Fruit fly (Drosophila melanogaster) whole organism, embryonic: ENCODE data around the gene CG9737.

Source experiments
- ATbp ChIP-seq: fragments of 200-800 bp; sonication (Bioruptor generic); optimal IDR thresholded peaks from 2 replicates; lab custom pipeline; 2017; ENCODE audit warnings: missing biosample characterization, mild to moderate bottlenecking, missing genetic modification characterization, missing genetic modification reagents
- Aef1 ChIP-seq: fragments of 200-800 bp; sonication (Bioruptor generic); IDR thresholded peaks from 3 replicates; pipeline ENCODE4 v1.3.6; 2022; ENCODE audit warnings: missing biosample characterization, missing genetic modification characterization
- Asciz ChIP-seq: fragments of 200-800 bp; sonication (Bioruptor generic); optimal IDR thresholded peaks from 2 replicates; lab custom pipeline; 2017; ENCODE audit warnings: missing biosample characterization, mild to moderate bottlenecking, missing genetic modification characterization, missing genetic modification reagents
- BEAF-32 ChIP-seq: fragments of 200-800 bp; sonication (Bioruptor generic); optimal IDR thresholded peaks from 3 replicates; lab custom pipeline; 2017; ENCODE audit warnings: missing biosample characterization, missing genetic modification characterization, mild to moderate bottlenecking, moderate library complexity, missing genetic modification reagents
- CG10462 ChIP-seq: fragments of 200-800 bp; sonication (Bioruptor generic); optimal IDR thresholded peaks from 2 replicates; lab custom pipeline; 2016; ENCODE audit warnings: missing biosample characterization, missing genetic modification characterization
- CG11093 ChIP-seq: fragments of 200-800 bp; sonication (Bioruptor generic); IDR thresholded peaks from 3 replicates; pipeline ENCODE4 v1.3.6; 2022; ENCODE audit warnings: missing biosample characterization, missing genetic modification characterization
- CG11247 ChIP-seq: fragments of 200-800 bp; sonication (Bioruptor generic); IDR thresholded peaks from 2 replicates; pipeline ENCODE4 v1.3.6; 2022; ENCODE audit warnings: missing biosample characterization, missing genetic modification characterization
- CG13123 ChIP-seq: fragments of 200-800 bp; sonication (Bioruptor generic); optimal IDR thresholded peaks from 2 replicates; lab custom pipeline; 2016; ENCODE audit warnings: missing biosample characterization, missing genetic modification characterization
- CG15479 ChIP-seq: fragments of 200-800 bp; sonication (Bioruptor generic); optimal IDR thresholded peaks from 3 replicates; lab custom pipeline; 2019; ENCODE audit warnings: missing biosample characterization, mild to moderate bottlenecking, missing genetic modification characterization, moderate library complexity
- CG1792 ChIP-seq: fragments of 200-800 bp; sonication (Bioruptor generic); optimal IDR thresholded peaks from 2 replicates; lab custom pipeline; 2016; ENCODE audit warnings: missing biosample characterization, missing genetic modification characterization
- CG3065 ChIP-seq: fragments of 200-800 bp; sonication (Bioruptor generic); optimal IDR thresholded peaks from 2 replicates; lab custom pipeline; 2016; ENCODE audit warnings: missing biosample characterization, missing genetic modification characterization
- CG42726 ChIP-seq: fragments of 200-800 bp; sonication (Bioruptor generic); IDR thresholded peaks from 2 replicates; pipeline ENCODE4 v1.3.6; 2022; ENCODE audit warnings: missing biosample characterization, missing genetic modification characterization; ENCODE audit not compliant: partially characterized antibody
- CG43689 ChIP-seq: fragments of 200-800 bp; sonication (Bioruptor generic); IDR thresholded peaks from 2 replicates; pipeline ENCODE4 v1.3.6; 2022; ENCODE audit warnings: missing biosample characterization, missing genetic modification characterization
- CG5245 ChIP-seq: fragments of 200-800 bp; sonication (Bioruptor generic); optimal IDR thresholded peaks from 3 replicates; lab custom pipeline; 2016; ENCODE audit warnings: missing biosample characterization, missing genetic modification characterization
- CG6175 ChIP-seq: fragments of 200-800 bp; sonication (Bioruptor generic); IDR thresholded peaks from 3 replicates; pipeline ENCODE4 v1.3.6; 2022; ENCODE audit warnings: missing biosample characterization, missing genetic modification characterization
- CG6254 ChIP-seq: fragments of 200-800 bp; sonication (Bioruptor generic); optimal IDR thresholded peaks from 3 replicates; lab custom pipeline; 2017; ENCODE audit warnings: mild to moderate bottlenecking, missing biosample characterization, missing genetic modification reagents, missing genetic modification characterization
- CG7372 ChIP-seq: fragments of 200-800 bp; sonication (Bioruptor generic); IDR thresholded peaks from 2 replicates; pipeline ENCODE4 v1.3.6; 2022; ENCODE audit warnings: missing biosample characterization, missing genetic modification characterization
- Dad ChIP-seq: fragments of 200-800 bp; sonication (Bioruptor generic); optimal IDR thresholded peaks from 3 replicates; lab custom pipeline; 2016; ENCODE audit warnings: missing biosample characterization, missing genetic modification characterization
- Dfd ChIP-seq, 2 experiments: fragments of >200 bp; optimal IDR thresholded peaks; 2 replicates each; lab custom pipeline; 2017; ENCODE audit warnings: missing biosample characterization in 2 of 2, missing genetic modification characterization in 2 of 2
- Dip2 ChIP-seq: fragments of 200-800 bp; sonication (Bioruptor generic); IDR thresholded peaks from 2 replicates; pipeline ENCODE4 v1.3.6; 2022; ENCODE audit warnings: missing biosample characterization, missing genetic modification characterization
- Doc2 ChIP-seq: fragments of 200-800 bp; sonication (Bioruptor generic); IDR thresholded peaks from 2 replicates; pipeline ENCODE4 v1.3.6; 2022; ENCODE audit warnings: missing biosample characterization, missing genetic modification characterization
- Hand ChIP-seq: fragments of 200-800 bp; sonication (Bioruptor generic); optimal IDR thresholded peaks from 2 replicates; lab custom pipeline; 2017; ENCODE audit warnings: mild to moderate bottlenecking, missing biosample characterization, missing genetic modification reagents, missing genetic modification characterization
- Hr39 ChIP-seq: fragments of >200 bp; optimal IDR thresholded peaks from 2 replicates; lab custom pipeline; 2017
- Hr78 ChIP-seq, 2 experiments: fragments of 200-800 bp in 1 of 2; fragments of >200 bp in 1 of 2; sonication (Bioruptor generic) in 1 of 2; optimal IDR thresholded peaks; 2 replicates each; lab custom pipeline; 2017 to 2019; ENCODE audit warnings: missing biosample characterization in 2 of 2, missing genetic modification characterization in 2 of 2, mild to moderate bottlenecking in 1 of 2, moderate library complexity in 1 of 2
- MTF-1 ChIP-seq: fragments of 200-800 bp; sonication (Bioruptor generic); optimal IDR thresholded peaks from 2 replicates; lab custom pipeline; 2018; ENCODE audit warnings: missing biosample characterization, mild to moderate bottlenecking, missing genetic modification characterization, borderline replicate concordance
- Meics ChIP-seq: fragments of 200-800 bp; sonication (Bioruptor generic); optimal IDR thresholded peaks from 2 replicates; lab custom pipeline; 2017; ENCODE audit warnings: missing biosample characterization, mild to moderate bottlenecking, missing genetic modification characterization
- Oaz ChIP-seq: fragments of 200-800 bp; sonication (Bioruptor generic); IDR thresholded peaks from 2 replicates; pipeline ENCODE4 v1.3.6; 2022; ENCODE audit warnings: missing biosample characterization, missing genetic modification characterization
- Oli ChIP-seq: fragments of 200-800 bp; sonication (Bioruptor generic); optimal IDR thresholded peaks from 2 replicates; lab custom pipeline; 2018; ENCODE audit warnings: missing biosample characterization, mild to moderate bottlenecking, missing genetic modification characterization, moderate library complexity
- Poxn ChIP-seq: fragments of 200-800 bp; sonication (Bioruptor generic); IDR thresholded peaks from 2 replicates; pipeline ENCODE4 v1.3.6; 2022; ENCODE audit warnings: missing biosample characterization, missing genetic modification characterization
- Scr ChIP-seq: fragments of 200-800 bp; sonication (Bioruptor generic); IDR thresholded peaks from 2 replicates; pipeline ENCODE4 v1.3.6; 2022; ENCODE audit warnings: missing biosample characterization, missing genetic modification characterization; ENCODE audit not compliant: partially characterized antibody
- Taf1 ChIP-seq: fragments of 200-800 bp; sonication (Bioruptor generic); IDR thresholded peaks from 2 replicates; pipeline ENCODE4 v1.3.6; 2022; ENCODE audit warnings: missing biosample characterization, missing genetic modification characterization
- aop ChIP-seq: fragments of 200-800 bp; sonication (Bioruptor generic); IDR thresholded peaks from 2 replicates; pipeline ENCODE4 v1.3.6; 2022; ENCODE audit warnings: missing biosample characterization, missing genetic modification characterization
- bowl ChIP-seq: fragments of 200-800 bp; sonication (Bioruptor generic); IDR thresholded peaks from 2 replicates; pipeline ENCODE4 v1.3.6; 2022; ENCODE audit warnings: missing biosample characterization, missing genetic modification characterization
- chif ChIP-seq, 2 experiments: fragments of 200-800 bp; sonication (Bioruptor generic); optimal IDR thresholded peaks; 3 replicates each; lab custom pipeline; 2016; ENCODE audit warnings: missing biosample characterization in 2 of 2, missing genetic modification characterization in 2 of 2
- kay ChIP-seq: fragments of 200-800 bp; sonication (Bioruptor generic); optimal IDR thresholded peaks from 2 replicates; lab custom pipeline; 2016; ENCODE audit warnings: missing biosample characterization, missing genetic modification characterization
- lbe ChIP-seq: fragments of 200-800 bp; sonication (Bioruptor generic); optimal IDR thresholded peaks from 2 replicates; lab custom pipeline; 2016; ENCODE audit warnings: missing biosample characterization, mild to moderate bottlenecking, missing genetic modification characterization
- lmd ChIP-seq: fragments of 200-800 bp; sonication (Bioruptor generic); IDR thresholded peaks from 2 replicates; pipeline ENCODE4 v1.3.6; 2022; ENCODE audit warnings: missing biosample characterization, missing genetic modification characterization
- luna ChIP-seq: fragments of 200-800 bp; sonication (Bioruptor generic); optimal IDR thresholded peaks from 2 replicates; lab custom pipeline; 2016; ENCODE audit warnings: missing biosample characterization, missing genetic modification characterization
- nau ChIP-seq: fragments of 200-800 bp; sonication (Bioruptor generic); optimal IDR thresholded peaks from 3 replicates; lab custom pipeline; 2017; ENCODE audit warnings: missing biosample characterization, mild to moderate bottlenecking, missing genetic modification characterization, missing genetic modification reagents
- peb ChIP-seq: fragments of 200-800 bp; sonication (Bioruptor generic); IDR thresholded peaks from 2 replicates; pipeline ENCODE4 v1.3.6; 2022; ENCODE audit warnings: missing biosample characterization, missing genetic modification characterization
- psq ChIP-seq: fragments of 200-800 bp; sonication (Bioruptor generic); optimal IDR thresholded peaks from 2 replicates; lab custom pipeline; 2017; ENCODE audit warnings: missing biosample characterization, missing genetic modification characterization
- ranshi ChIP-seq: fragments of 200-800 bp; sonication (Bioruptor generic); IDR thresholded peaks from 2 replicates; pipeline ENCODE4 v1.3.6; 2022; ENCODE audit warnings: missing biosample characterization, missing genetic modification characterization
- sim ChIP-seq: fragments of 200-800 bp; sonication (Bioruptor generic); IDR thresholded peaks from 2 replicates; pipeline ENCODE4 v1.3.6; 2022; ENCODE audit warnings: missing biosample characterization, missing genetic modification characterization
- slp2 ChIP-seq: fragments of 200-800 bp; sonication (Bioruptor generic); optimal IDR thresholded peaks from 2 replicates; lab custom pipeline; 2016; ENCODE audit warnings: missing biosample characterization, missing genetic modification characterization
- sqz ChIP-seq: fragments of 200-800 bp; sonication (Bioruptor generic); optimal IDR thresholded peaks from 3 replicates; lab custom pipeline; 2018; ENCODE audit warnings: missing biosample characterization, mild to moderate bottlenecking, missing genetic modification characterization
- tup ChIP-seq: fragments of 200-800 bp; sonication (Bioruptor generic); optimal IDR thresholded peaks from 2 replicates; lab custom pipeline; 2016; ENCODE audit warnings: missing biosample characterization, mild to moderate bottlenecking, missing genetic modification characterization, moderate library complexity
- usp ChIP-seq: fragments of >200 bp; optimal IDR thresholded peaks from 2 replicates; lab custom pipeline; 2017; ENCODE audit warnings: missing biosample characterization, missing genetic modification characterization
- wor ChIP-seq: fragments of 200-800 bp; sonication (Bioruptor generic); IDR thresholded peaks from 2 replicates; pipeline ENCODE4 v1.3.6; 2022; ENCODE audit warnings: missing biosample characterization, missing genetic modification characterization

Gene CG9737

DNA sequence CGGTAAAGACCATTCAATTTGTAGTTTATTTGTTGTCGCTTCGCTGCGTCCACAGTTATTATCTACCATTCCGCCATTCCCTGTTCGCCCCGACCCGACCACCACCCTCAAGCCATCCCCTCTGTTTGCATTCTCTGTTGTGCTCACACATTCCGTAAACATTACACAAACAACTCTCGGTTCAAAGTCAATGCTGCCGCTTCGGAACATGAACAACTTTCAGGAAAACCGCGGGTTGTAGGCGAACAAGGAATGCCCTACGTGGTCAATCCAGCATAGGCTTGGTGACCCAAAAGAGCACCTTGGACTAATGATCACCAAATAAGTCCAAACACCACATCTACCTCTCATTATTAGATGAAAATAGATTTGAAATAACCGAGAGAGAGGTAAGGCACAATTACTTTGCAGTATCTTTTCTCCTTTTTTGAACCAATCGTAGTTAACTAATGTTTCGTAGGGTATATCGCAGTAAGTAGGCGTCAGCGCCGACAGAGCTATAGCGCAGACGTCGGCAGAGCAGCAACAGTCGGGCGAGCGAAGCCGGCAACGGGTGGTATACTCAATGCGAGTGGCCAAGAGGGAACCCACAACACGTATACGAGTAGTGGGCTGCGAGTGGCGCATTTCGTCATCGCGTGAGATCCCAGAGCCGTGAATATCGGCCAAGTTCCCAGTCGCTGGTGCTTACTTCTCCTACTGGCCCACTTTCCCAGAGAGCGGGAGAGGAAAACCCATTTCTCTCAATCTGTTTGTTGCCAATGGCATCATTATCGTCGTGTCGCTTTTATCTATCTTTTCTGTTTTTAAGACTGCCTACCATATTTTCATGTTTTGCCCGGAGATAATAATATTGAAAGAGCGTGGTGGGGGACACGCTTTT is 39.8 kb downstream of the CG9737 start (continued):
- TF ChIP-seq CG11093 (peak; percentile 90), chif (GFP tag; optimal IDR thresholded peaks at IDR 0.05; lab: Kevin White, UChicago) (peak; percentile 93 to 98), Oaz (GFP tag; lab: Robert Waterston, UW) (peak; percentile 94), CG43689 (GFP tag; lab: Robert Waterston, UW) (peak; percentile 92), peb (peak; percentile 83; the same call in 1 of the 2 replicates), CG15479 (GFP tag; lab: Kevin White, UChicago) (no peak), CG6175 (peak; percentile 62; the same call in 2 of the 3 replicates), Poxn (GFP tag; lab: Robert Waterston, UW) (peak; percentile 74; the same call in 1 of the 2 replicates), usp (GFP tag; lab: Kevin White, UChicago) (no peak), sqz (peak; percentile 73), wor (GFP tag; lab: Robert Waterston, UW) (peak; percentile 92), nau (peak; percentile 97), ranshi (GFP tag; lab: Robert Waterston, UW) (peak; percentile 98), ATbp (GFP tag; lab: Kevin White, UChicago) (peak; percentile 94), Dad (GFP tag; lab: Kevin White, UChicago) (peak; percentile 97), CG6254 (GFP tag; lab: Kevin White, UChicago) (peak; percentile 95), slp2 (peak; percentile 96), Meics (GFP tag; lab: Kevin White, UChicago) (peak; percentile 97), tup (peak; percentile 95), Dfd (GFP tag; optimal IDR thresholded peaks at IDR 0.05; lab: Kevin White, UChicago) (no peak), sim (GFP tag; lab: Robert Waterston, UW) (peak; percentile 63; the same call in 1 of the 2 replicates), Asciz (GFP tag; lab: Kevin White, UChicago) (peak; percentile 95), Aef1 (GFP tag; lab: Robert Waterston, UW) (peak; percentile 98), aop (peak; percentile 95), Hr39 (lab: Kevin White, UChicago) (no peak), Hr78 (GFP tag; optimal IDR thresholded peaks at IDR 0.05; lab: Kevin White, UChicago) (peak in 1 of 2 experiments; percentile 96), CG3065 (GFP tag; lab: Kevin White, UChicago) (peak; percentile 87), Doc2 (GFP tag; lab: Robert Waterston, UW) (0 out of 2 replicates have a peak, but pooled peaks have one; percentile 54), psq (GFP tag; lab: Kevin White, UChicago) (peak; percentile 94), CG42726 (GFP tag; lab: Robert Waterston, UW) (no peak), lbe (GFP tag; lab: Kevin White, UChicago) (no peak), Oli (tag; lab: Kevin White, UChicago) (peak; percentile 94), Scr (GFP tag; lab: Robert Waterston, UW) (0 out of 2 replicates have a peak, but pooled peaks have one; percentile 24), lmd (GFP tag; lab: Robert Waterston, UW) (peak; percentile 96), CG7372 (peak; percentile 92), CG10462 (GFP tag; lab: Kevin White, UChicago) (peak; percentile 83), CG11247 (peak; percentile 73), BEAF-32 (GFP tag; lab: Kevin White, UChicago) (peak; percentile 28), CG5245 (GFP tag; lab: Kevin White, UChicago) (peak; percentile 96), bowl (peak; percentile 94), CG13123 (GFP tag; lab: Kevin White, UChicago) (peak; percentile 77), Hand (peak; percentile 85), CG1792 (peak; percentile 98), kay (GFP tag; lab: Kevin White, UChicago) (peak; percentile 90), Taf1 (peak; percentile 72), Dip2 (GFP tag; lab: Robert Waterston, UW) (no peak; the same call in 1 of the 2 replicates), luna (GFP tag; lab: Kevin White, UChicago) (peak; percentile 94), MTF-1 (GFP tag; lab: Kevin White, UChicago) (peak; percentile 81)
